Worm (Caenorhabditis elegans): ENCODE measurements around the gene ZK6.8.

ZK6.8 gene

ce11 chrV:349054-349453 is 32.7 kb upstream of the ZK6.8 start, which contains the start of gene atg-9 (continued):
- TF ChIP-seq sup-37 (GFP tag; optimal IDR thresholded peaks at IDR 0.05) (no peak), blmp-1 (tag; optimal IDR thresholded peaks at IDR 0.05) (peak; percentile 72), jun-1 (tag; optimal IDR thresholded peaks at IDR 0.05) (no peak), egl-13 (tag; optimal IDR thresholded peaks at IDR 0.05) (no peak), sox-4 (tag; optimal IDR thresholded peaks at IDR 0.05) (no peak), hlh-17 (GFP tag; optimal IDR thresholded peaks at IDR 0.05; ENCODE audit: borderline replicate concordance) (no peak), ets-5 (GFP tag; IDR thresholded peaks at IDR 0.05) (no peak), F16B12.6 (tag; optimal IDR thresholded peaks at IDR 0.05) (peak; percentile 36), ceh-63 (GFP tag; optimal IDR thresholded peaks at IDR 0.05) (no peak), mdl-1 (tag; optimal IDR thresholded peaks at IDR 0.05) (peak in 1 of 2 experiments; percentile 98), unc-86 (tag; optimal IDR thresholded peaks at IDR 0.05) (peak; percentile 3), elt-2 (tag; optimal IDR thresholded peaks at IDR 0.05) (peak; percentile 36), ceh-88 (GFP tag; IDR thresholded peaks at IDR 0.05) (no peak), nhr-90 (tag; optimal IDR thresholded peaks at IDR 0.05; ENCODE audit: poor library complexity) (peak; percentile 68), nhr-77 (tag; optimal IDR thresholded peaks at IDR 0.05) (peak; percentile 58), pag-3 (tag; optimal IDR thresholded peaks at IDR 0.05; ENCODE audit: borderline replicate concordance, insufficient read depth) (peak; percentile 37), ztf-4 (tag; optimal IDR thresholded peaks at IDR 0.05) (peak; percentile 32), ztf-11 (tag; optimal IDR thresholded peaks at IDR 0.05) (peak in 1 of 2 experiments; percentile 32), nhr-47 (tag; optimal IDR thresholded peaks at IDR 0.05) (peak; percentile 63), aly-2 (tag; optimal IDR thresholded peaks at IDR 0.05) (no peak), tlp-1 (tag; optimal IDR thresholded peaks at IDR 0.05) (no peak), C16A3.4 (tag; optimal IDR thresholded peaks at IDR 0.05) (peak; percentile 88), nhr-76 (tag; optimal IDR thresholded peaks at IDR 0.05) (no peak), fkh-4 (tag; optimal IDR thresholded peaks at IDR 0.05; ENCODE audit: borderline replicate concordance) (no peak), nhr-237 (tag; optimal IDR thresholded peaks at IDR 0.05) (peak; percentile 9), zip-4 (GFP tag; optimal IDR thresholded peaks at IDR 0.05) (no peak), ceh-8 (GFP tag; optimal IDR thresholded peaks at IDR 0.05) (peak; percentile 3), unc-30 (tag; optimal IDR thresholded peaks at IDR 0.05) (no peak), hlh-4 (tag; optimal IDR thresholded peaks at IDR 0.05) (no peak), fkh-10 (GFP tag; optimal IDR thresholded peaks at IDR 0.05) (no peak), hpl-2 (GFP tag; optimal IDR thresholded peaks at IDR 0.05) (no peak)

- TF ChIP-seq xbp-1 (tag; optimal IDR thresholded peaks at IDR 0.05) (no peak), rnt-1 (tag; optimal IDR thresholded peaks at IDR 0.05) (no peak)
Observed at ce11 chrV:350822-351221, 30.9 kb upstream of the ZK6.8 start.

DNA sequence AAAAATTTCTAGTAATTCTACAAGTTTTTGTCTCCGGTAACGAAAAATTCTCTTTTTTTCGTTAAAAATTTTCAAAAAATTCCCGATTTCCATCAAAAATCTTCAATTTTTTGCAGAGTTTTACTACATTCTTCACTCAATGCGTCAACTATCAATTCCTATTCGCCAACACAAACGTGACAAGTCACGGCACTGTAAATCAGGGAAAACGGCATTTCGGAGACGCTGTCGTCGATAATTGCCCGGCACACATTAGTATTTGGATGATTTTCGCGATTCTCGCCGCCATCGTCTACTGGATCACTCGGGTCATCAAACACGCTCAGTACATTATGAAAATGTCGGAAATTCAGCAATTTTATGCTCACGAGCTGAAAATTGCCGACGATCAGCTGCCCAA is 29.9 kb upstream of the ZK6.8 start:
- no peak for TF ChIP-seq efl-1 (optimal IDR thresholded peaks at IDR 0.05)
- peak in 1 of 2 experiments; percentile 20 for TF ChIP-seq efl-1 (GFP tag; optimal IDR thresholded peaks at IDR 0.05 in 1 of 2)
- no peak for TF ChIP-seq skn-1 (tag; optimal IDR thresholded peaks at IDR 0.05)

- TF ChIP-seq hlh-4 (tag; optimal IDR thresholded peaks at IDR 0.05), result no peak
- no peak for TF ChIP-seq efl-1 (optimal IDR thresholded peaks at IDR 0.05)
- TF ChIP-seq efl-1 (GFP tag; optimal IDR thresholded peaks at IDR 0.05 in 1 of 2), result peak in 1 of 2 experiments; percentile 1
Observed at ce11 chrV:356959-357702, 24.6 kb upstream of the ZK6.8 start.
